Fruit fly (Drosophila melanogaster) whole organism, prepupa: ENCODE data around the gene Rheb.

ENCODE experiments used
- Blimp-1 ChIP-seq: fragments of 200-800 bp; sonication (Bioruptor generic); optimal IDR thresholded peaks from 3 replicates; lab custom pipeline; 2017; ENCODE audit warnings: missing biosample characterization, missing genetic modification characterization, mild to moderate bottlenecking, moderate library complexity, missing genetic modification reagents
- CG15336 ChIP-seq: fragments of 200-800 bp; sonication (Bioruptor generic); IDR thresholded peaks from 2 replicates; pipeline ENCODE4 v1.3.6; 2022; ENCODE audit warnings: missing biosample characterization, missing genetic modification characterization
- CG1621 ChIP-seq: fragments of 200-800 bp; sonication (Bioruptor generic); optimal IDR thresholded peaks from 3 replicates; lab custom pipeline; 2018; ENCODE audit warnings: missing biosample characterization, mild to moderate bottlenecking, missing genetic modification characterization
- CG3032 ChIP-seq: fragments of 200-800 bp; optimal IDR thresholded peaks from 2 replicates; lab custom pipeline; 2019; ENCODE audit warnings: missing biosample characterization, mild to moderate bottlenecking, missing genetic modification characterization, moderate library complexity
- CG31627 ChIP-seq: fragments of 200-800 bp; sonication (Bioruptor generic); optimal IDR thresholded peaks from 3 replicates; lab custom pipeline; 2016; ENCODE audit warnings: missing biosample characterization, missing genetic modification characterization
- CG34406 ChIP-seq: fragments of 200-800 bp; sonication (Bioruptor generic); optimal IDR thresholded peaks from 3 replicates; lab custom pipeline; 2016; ENCODE audit warnings: missing biosample characterization, missing genetic modification characterization
- CG6792 ChIP-seq: fragments of 200-800 bp; sonication (Bioruptor generic); optimal IDR thresholded peaks from 3 replicates; lab custom pipeline; 2016; ENCODE audit warnings: missing biosample characterization, missing genetic modification characterization
- CG6808 ChIP-seq: fragments of 200-800 bp; sonication (Bioruptor generic); optimal IDR thresholded peaks from 3 replicates; lab custom pipeline; 2017; ENCODE audit warnings: missing biosample characterization, missing genetic modification characterization, mild to moderate bottlenecking, moderate library complexity, missing genetic modification reagents
- CG6854 ChIP-seq: fragments of 200-800 bp; sonication (Bioruptor generic); optimal IDR thresholded peaks from 2 replicates; lab custom pipeline; 2017; ENCODE audit warnings: missing biosample characterization, mild to moderate bottlenecking, missing genetic modification characterization
- CG7368 ChIP-seq: fragments of 200-800 bp; sonication (Bioruptor generic); optimal IDR thresholded peaks from 3 replicates; lab custom pipeline; 2016; ENCODE audit warnings: missing biosample characterization, missing genetic modification characterization
- CG8319 ChIP-seq: fragments of 200-800 bp; sonication (Bioruptor generic); optimal IDR thresholded peaks from 3 replicates; lab custom pipeline; 2016; ENCODE audit warnings: missing biosample characterization, missing genetic modification characterization
- CG8632 ChIP-seq: fragments of 200-800 bp; sonication (Bioruptor generic); optimal IDR thresholded peaks from 3 replicates; lab custom pipeline; 2016; ENCODE audit warnings: missing biosample characterization, missing genetic modification characterization
- CG9139 ChIP-seq: fragments of 200-800 bp; sonication (Bioruptor generic); optimal IDR thresholded peaks from 3 replicates; lab custom pipeline; 2017; ENCODE audit warnings: missing biosample characterization, mild to moderate bottlenecking, missing genetic modification characterization
- Eip78C ChIP-seq: fragments of 200-800 bp; sonication (Bioruptor generic); peaks from one replicate; lab custom pipeline; 2016; ENCODE audit warnings: missing biosample characterization, missing genetic modification characterization
- Ets96B ChIP-seq: fragments of 200-800 bp; optimal IDR thresholded peaks from 2 replicates; lab custom pipeline; 2019; ENCODE audit warnings: missing biosample characterization, mild to moderate bottlenecking, missing genetic modification characterization, moderate library complexity
- Hr38 ChIP-seq: sonication (Bioruptor generic); optimal IDR thresholded peaks from 2 replicates; lab custom pipeline; 2016; ENCODE audit warnings: missing biosample characterization, missing genetic modification characterization
- Lpt ChIP-seq: fragments of 200-800 bp; sonication (Bioruptor generic); optimal IDR thresholded peaks from 3 replicates; lab custom pipeline; 2016; ENCODE audit warnings: missing biosample characterization, missing genetic modification characterization
- Sox102F ChIP-seq: fragments of 200-800 bp; sonication (Bioruptor generic); optimal IDR thresholded peaks from 2 replicates; lab custom pipeline; 2016; ENCODE audit warnings: missing biosample characterization, mild to moderate bottlenecking, missing genetic modification characterization
- Sox15 ChIP-seq: fragments of 200-800 bp; sonication (Bioruptor generic); optimal IDR thresholded peaks from 3 replicates; lab custom pipeline; 2016; ENCODE audit warnings: missing biosample characterization, missing genetic modification characterization
- achi ChIP-seq: fragments of 200-800 bp; sonication (Bioruptor generic); optimal IDR thresholded peaks from 3 replicates; lab custom pipeline; 2016; ENCODE audit warnings: missing biosample characterization, missing genetic modification characterization
- cyc ChIP-seq: fragments of 200-800 bp; sonication (Bioruptor generic); optimal IDR thresholded peaks from 3 replicates; lab custom pipeline; 2016; ENCODE audit warnings: missing biosample characterization, missing genetic modification characterization
- dsx ChIP-seq: fragments of 200-800 bp; optimal IDR thresholded peaks from 3 replicates; lab custom pipeline; 2019; ENCODE audit warnings: missing biosample characterization, mild to moderate bottlenecking, missing genetic modification characterization, moderate library complexity; ENCODE audit not compliant: poor library complexity, severe bottlenecking
- eg ChIP-seq: fragments of 200-800 bp; sonication (Bioruptor generic); IDR thresholded peaks from 3 replicates; pipeline ENCODE4 v1.3.6; 2022; ENCODE audit warnings: missing biosample characterization, missing genetic modification characterization
- esn ChIP-seq: fragments of 200-800 bp; sonication (Bioruptor generic); optimal IDR thresholded peaks from 2 replicates; lab custom pipeline; 2016; ENCODE audit warnings: missing biosample characterization, mild to moderate bottlenecking, missing genetic modification characterization, moderate library complexity
- fkh ChIP-seq: fragments of 200-800 bp; sonication (Bioruptor generic); optimal IDR thresholded peaks from 3 replicates; lab custom pipeline; 2017; ENCODE audit warnings: missing biosample characterization, mild to moderate bottlenecking, missing genetic modification characterization, moderate library complexity
- lz ChIP-seq: fragments of 200-800 bp; sonication (Bioruptor generic); optimal IDR thresholded peaks from 3 replicates; lab custom pipeline; 2016; ENCODE audit warnings: missing biosample characterization, missing genetic modification characterization
- net ChIP-seq: fragments of 200-800 bp; sonication (Bioruptor generic); optimal IDR thresholded peaks from 3 replicates; lab custom pipeline; 2016; ENCODE audit warnings: missing biosample characterization, missing genetic modification characterization
- salr ChIP-seq, 2 experiments: fragments of 200-800 bp; sonication (Bioruptor generic); optimal IDR thresholded peaks; 3 replicates each; lab custom pipeline; 2016 to 2018; ENCODE audit warnings: missing biosample characterization in 2 of 2, missing genetic modification characterization in 2 of 2, mild to moderate bottlenecking in 1 of 2
- ss ChIP-seq, 2 experiments: fragments of 200-800 bp; sonication (Bioruptor generic); optimal IDR thresholded peaks; 2 replicates in 1 of 2; 3 replicates in 1 of 2; lab custom pipeline; 2017 to 2018; ENCODE audit warnings: mild to moderate bottlenecking in 2 of 2, missing biosample characterization in 2 of 2, missing genetic modification characterization in 2 of 2, moderate library complexity in 1 of 2
- svp ChIP-seq: fragments of 200-800 bp; sonication (Bioruptor generic); peaks from one replicate; lab custom pipeline; 2016; ENCODE audit warnings: missing biosample characterization, missing genetic modification characterization
- topi ChIP-seq: fragments of 200-800 bp; sonication (Bioruptor generic); optimal IDR thresholded peaks from 3 replicates; lab custom pipeline; 2016; ENCODE audit warnings: missing biosample characterization, missing genetic modification characterization
- vri ChIP-seq: fragments of 200-800 bp; sonication (Bioruptor generic); optimal IDR thresholded peaks from 3 replicates; lab custom pipeline; 2016; ENCODE audit warnings: missing biosample characterization, mild to moderate bottlenecking, missing genetic modification characterization

Rheb gene

dm6 chr3R:5587863-5588519, 19.3 kb downstream of the Rheb start, which contains the start of gene CG2926:
CG2926 (minus strand) TSS chr3R:5588380.
- peak; percentile 43 for TF ChIP-seq esn (GFP tag; lab: Kevin White, UChicago)
- peak; percentile 45 for TF ChIP-seq CG6854 (GFP tag; lab: Kevin White, UChicago)
- TF ChIP-seq net (GFP tag; lab: Kevin White, UChicago) = no peak
- TF ChIP-seq CG34406 (GFP tag; lab: Kevin White, UChicago) = no peak
- TF ChIP-seq lz = peak; percentile 40
- no peak for TF ChIP-seq CG7368 (GFP tag; lab: Kevin White, UChicago)
- TF ChIP-seq svp (GFP tag; lab: Kevin White, UChicago) = no peak
- TF ChIP-seq CG15336 (GFP tag; lab: Robert Waterston, UW) = peak; percentile 28; the same call in 1 of the 2 replicates
- TF ChIP-seq CG9139 (GFP tag; lab: Kevin White, UChicago) = no peak
- TF ChIP-seq Sox15 = no peak
- TF ChIP-seq salr (GFP tag; optimal IDR thresholded peaks at IDR 0.05; lab: Kevin White, UChicago) = no peak
- no peak for TF ChIP-seq CG6792 (GFP tag; lab: Kevin White, UChicago)
- TF ChIP-seq CG3032 (tag; lab: Kevin White, UChicago) = no peak
- peak; percentile 31 for TF ChIP-seq cyc (GFP tag; lab: Kevin White, UChicago)
- peak; percentile 18 for TF ChIP-seq CG31627 (GFP tag; lab: Kevin White, UChicago)
- TF ChIP-seq Blimp-1 = no peak
- TF ChIP-seq, all 60 proteins: peak for 6

- TF ChIP-seq cyc (GFP tag; lab: Kevin White, UChicago) = no peak
- no peak for TF ChIP-seq Hr38 (GFP tag; lab: Kevin White, UChicago)
- TF ChIP-seq CG6808 (GFP tag; lab: Kevin White, UChicago) = no peak
- no peak for TF ChIP-seq vri (GFP tag; lab: Kevin White, UChicago)
- no peak for TF ChIP-seq CG8632
- TF ChIP-seq eg (GFP tag; lab: Robert Waterston, UW) = no peak
- no peak for TF ChIP-seq CG15336 (GFP tag; lab: Robert Waterston, UW)
- TF ChIP-seq Sox102F (GFP tag; lab: Kevin White, UChicago) = no peak
- TF ChIP-seq, all 60 proteins: peak for 0
These were observed 19.9 kb downstream of the Rheb start, which contains the start of gene PolZ2 for dm6 chr3R:5588573-5588972. PolZ2 (plus strand) TSS chr3R:5588873.

- TF ChIP-seq CG6854 (GFP tag; lab: Kevin White, UChicago) = peak; percentile 10
- peak; percentile 49 for TF ChIP-seq CG31627 (GFP tag; lab: Kevin White, UChicago)
- no peak for TF ChIP-seq Lpt
- no peak for TF ChIP-seq CG6808 (GFP tag; lab: Kevin White, UChicago)
- TF ChIP-seq lz = peak; percentile 26
- TF ChIP-seq Sox15 = peak; percentile 2
- TF ChIP-seq CG15336 (GFP tag; lab: Robert Waterston, UW) = no peak
- peak; percentile 9 for TF ChIP-seq CG1621 (tag; lab: Kevin White, UChicago)
- TF ChIP-seq CG9139 (GFP tag; lab: Kevin White, UChicago) = no peak
- peak; percentile 58 for TF ChIP-seq CG3032 (tag; lab: Kevin White, UChicago)
- TF ChIP-seq topi (GFP tag; lab: Kevin White, UChicago) = peak; percentile 20
- TF ChIP-seq ss (GFP tag; optimal IDR thresholded peaks at IDR 0.05; lab: Kevin White, UChicago) = no peak
- TF ChIP-seq CG8319 (GFP tag; lab: Kevin White, UChicago) = no peak
- peak; percentile 38 for TF ChIP-seq dsx (GFP tag; lab: Kevin White, UChicago)
- TF ChIP-seq eg (GFP tag; lab: Robert Waterston, UW) = no peak; the same call in 2 of the 3 replicates
- peak; percentile 7 for TF ChIP-seq Ets96B (tag; lab: Kevin White, UChicago)
- TF ChIP-seq cyc (GFP tag; lab: Kevin White, UChicago) = peak; percentile 37
- TF ChIP-seq esn (GFP tag; lab: Kevin White, UChicago) = peak; percentile 11
- TF ChIP-seq achi (GFP tag; lab: Kevin White, UChicago) = peak; percentile 95
- peak; percentile 61 for TF ChIP-seq Eip78C (GFP tag; lab: Kevin White, UChicago)
- TF ChIP-seq fkh (GFP tag; lab: Kevin White, UChicago) = peak; percentile 92
These were observed 22.7 kb downstream of the Rheb start, which contains the start of the genes noi and Vha26 for dm6 chr3R:5591398-5591853. noi (minus strand) TSS chr3R:5591459. Vha26 (plus strand) TSS chr3R:5591763.
